Worm (Caenorhabditis elegans) whole organism, L4/young adult: ENCODE results near the gene elt-4.

Experiments
- W03F9.2 ChIP-seq: fragments of 150-350 bp; optimal IDR thresholded peaks from 2 replicates; lab custom pipeline; 2014; ENCODE audit warnings: missing biosample characterization, missing genetic modification characterization
- him-1 ChIP-seq: sonication (generic microtip); optimal IDR thresholded peaks from 2 replicates; lab custom pipeline; 2016; ENCODE audit warnings: missing genotype, missing genetic modification reagents, missing genetic modification characterization, missing compliant biosample characterization

ce11 chrX:10491875-10492523 is 16.7 kb downstream of the elt-4 start:
- no peak for TF ChIP-seq him-1
- TF ChIP-seq W03F9.2 (tag; lab: Kevin White, UChicago): no peak
